Worm (Caenorhabditis elegans): Measurements from ENCODE around the gene sop-2.

- TF ChIP-seq dao-5 (tag; optimal IDR thresholded peaks at IDR 0.05) (no peak), W03F9.2 (tag; optimal IDR thresholded peaks at IDR 0.05) (no peak), him-1 (tag; optimal IDR thresholded peaks at IDR 0.05) (no peak)
Observed at ce11 chrII:12335430-12335829, 4.3 kb upstream of the sop-2 start, which contains the start of gene sre-52.
